Worm (Caenorhabditis elegans) whole organism, early embryonic: ENCODE data around the gene Y38E10A.8.

Experiments used
- F13C5.2 ChIP-seq: sonication (generic microtip); optimal IDR thresholded peaks from 2 replicates; lab custom pipeline; 2017; ENCODE audit warnings: mild to moderate bottlenecking, missing genetic modification characterization, inconsistent platforms, missing compliant biosample characterization
- aly-1 ChIP-seq: sonication (generic microtip); optimal IDR thresholded peaks from 2 replicates; lab custom pipeline; 2016; ENCODE audit warnings: missing genetic modification characterization, missing compliant biosample characterization
- ama-1 ChIP-seq: fragments of 150-350 bp; optimal IDR thresholded peaks from 2 replicates; lab custom pipeline; 2014
- ceh-36 ChIP-seq: sonication (generic microtip); optimal IDR thresholded peaks from 2 replicates; lab custom pipeline; 2016; ENCODE audit warnings: missing genetic modification characterization, inconsistent platforms, missing compliant biosample characterization
- flt-1 ChIP-seq: fragments of 200-800 bp; sonication (Bioruptor generic); IDR thresholded peaks from 2 replicates; pipeline ENCODE4 v1.3.6; 2022; ENCODE audit warnings: missing genetic modification characterization, missing compliant biosample characterization
- hmbx-1 ChIP-seq: sonication (generic microtip); optimal IDR thresholded peaks from 2 replicates; lab custom pipeline; 2016; ENCODE audit warnings: mild to moderate bottlenecking, missing genetic modification characterization, missing compliant biosample characterization
- pes-1 ChIP-seq: fragments of 200-800 bp; sonication (Bioruptor generic); IDR thresholded peaks from 2 replicates; pipeline ENCODE4 v1.3.6; 2022; ENCODE audit warnings: missing genetic modification reagents, missing genetic modification characterization, missing compliant biosample characterization
- scrt-1 ChIP-seq: fragments of 200-800 bp; sonication (Bioruptor generic); IDR thresholded peaks from 2 replicates; pipeline ENCODE4 v1.3.6; 2022; ENCODE audit warnings: missing genetic modification characterization, missing compliant biosample characterization
- sea-1 ChIP-seq: fragments of 200-800 bp; sonication (Bioruptor generic); conservative IDR thresholded peaks from 2 replicates; pipeline ENCODE4 v1.3.6; 2022; ENCODE audit warnings: missing genetic modification characterization, missing compliant biosample characterization
- tbx-11 ChIP-seq: fragments of 200-800 bp; sonication (Bioruptor generic); IDR thresholded peaks from 2 replicates; pipeline ENCODE4 v1.3.6; 2022; ENCODE audit warnings: missing genetic modification characterization, missing compliant biosample characterization
- tra-4 ChIP-seq: sonication (generic microtip); optimal IDR thresholded peaks from 2 replicates; lab custom pipeline; 2017; ENCODE audit warnings: missing genetic modification characterization, missing compliant biosample characterization

- TF ChIP-seq hmbx-1 (tag; lab: Kevin White, UChicago) (no peak), pes-1 (GFP tag; lab: Robert Waterston, UW) (no peak), ama-1 (no peak), aly-1 (tag; lab: Kevin White, UChicago) (no peak), ceh-36 (tag; lab: Kevin White, UChicago) (no peak), tbx-11 (GFP tag; lab: Robert Waterston, UW) (no peak), flt-1 (GFP tag; lab: Robert Waterston, UW) (no peak), tra-4 (no peak), F13C5.2 (tag; lab: Kevin White, UChicago) (no peak), scrt-1 (GFP tag; lab: Robert Waterston, UW) (no peak), sea-1 (GFP tag; lab: Robert Waterston, UW) (no peak)
These were observed 33.4 kb downstream of the Y38E10A.8 start, which contains the start of gene nhr-235 for ce11 chrII:12640370-12640769.
